Fruit fly (Drosophila melanogaster) whole organism, embryonic: Measurements from ENCODE around the gene CG16719.

ENCODE experiments used
- Abd-B ChIP-seq: fragments of 200-800 bp; sonication (Bioruptor generic); optimal IDR thresholded peaks from 2 replicates; lab custom pipeline; 2018; ENCODE audit warnings: missing biosample characterization, mild to moderate bottlenecking, missing genetic modification characterization, moderate library complexity
- Bteb2 ChIP-seq: fragments of 200-800 bp; sonication (Bioruptor generic); optimal IDR thresholded peaks from 2 replicates; lab custom pipeline; 2016; ENCODE audit warnings: missing biosample characterization, missing genetic modification characterization
- CG10462 ChIP-seq: fragments of 200-800 bp; sonication (Bioruptor generic); optimal IDR thresholded peaks from 2 replicates; lab custom pipeline; 2016; ENCODE audit warnings: missing biosample characterization, missing genetic modification characterization
- CG11504 ChIP-seq: fragments of 200-800 bp; sonication (Bioruptor generic); optimal IDR thresholded peaks from 3 replicates; lab custom pipeline; 2019; ENCODE audit warnings: missing biosample characterization, mild to moderate bottlenecking, missing genetic modification characterization, moderate library complexity
- CG13287 ChIP-seq: fragments of 200-800 bp; sonication (Bioruptor generic); IDR thresholded peaks from 2 replicates; pipeline ENCODE4 v1.3.6; 2022; ENCODE audit warnings: missing biosample characterization, missing genetic modification characterization; ENCODE audit not compliant: partially characterized antibody
- CG13424 ChIP-seq: fragments of 200-800 bp; sonication (Bioruptor generic); optimal IDR thresholded peaks from 2 replicates; lab custom pipeline; 2019; ENCODE audit warnings: missing biosample characterization, mild to moderate bottlenecking, missing genetic modification characterization, moderate library complexity
- CG13775 ChIP-seq: fragments of 200-800 bp; sonication (Bioruptor generic); optimal IDR thresholded peaks from 3 replicates; lab custom pipeline; 2017; ENCODE audit warnings: missing biosample characterization, mild to moderate bottlenecking, missing genetic modification characterization
- CG13894 ChIP-seq: fragments of 200-800 bp; sonication (Bioruptor generic); optimal IDR thresholded peaks from 3 replicates; lab custom pipeline; 2018; ENCODE audit warnings: missing biosample characterization, mild to moderate bottlenecking, missing genetic modification characterization, moderate library complexity
- CG15601 ChIP-seq: fragments of 200-800 bp; sonication (Bioruptor generic); optimal IDR thresholded peaks from 3 replicates; lab custom pipeline; 2019; ENCODE audit warnings: missing biosample characterization, mild to moderate bottlenecking, missing genetic modification characterization, moderate library complexity
- CG17829 ChIP-seq: fragments of 200-800 bp; optimal IDR thresholded peaks from 2 replicates; lab custom pipeline; 2019; ENCODE audit warnings: missing biosample characterization, mild to moderate bottlenecking, missing genetic modification characterization, moderate library complexity
- CG1792 ChIP-seq: fragments of 200-800 bp; sonication (Bioruptor generic); optimal IDR thresholded peaks from 2 replicates; lab custom pipeline; 2016; ENCODE audit warnings: missing biosample characterization, missing genetic modification characterization
- CG18619 ChIP-seq: fragments of 200-800 bp; sonication (Bioruptor generic); optimal IDR thresholded peaks from 3 replicates; lab custom pipeline; 2017; ENCODE audit warnings: missing biosample characterization, mild to moderate bottlenecking, missing genetic modification characterization
- CG32767 ChIP-seq: fragments of 200-800 bp; sonication (Bioruptor generic); IDR thresholded peaks from 2 replicates; pipeline ENCODE4 v1.3.6; 2022; ENCODE audit warnings: missing biosample characterization, missing genetic modification characterization
- CG34224 ChIP-seq: fragments of 200-800 bp; sonication (Bioruptor generic); IDR thresholded peaks from 3 replicates; pipeline ENCODE4 v1.3.6; 2022; ENCODE audit warnings: missing biosample characterization, missing genetic modification characterization; ENCODE audit not compliant: partially characterized antibody
- CG3847 ChIP-seq: fragments of 200-800 bp; sonication (Bioruptor generic); IDR thresholded peaks from 2 replicates; pipeline ENCODE4 v1.3.6; 2022; ENCODE audit warnings: missing biosample characterization, missing genetic modification characterization
- CG4360 ChIP-seq: fragments of 200-800 bp; sonication (Bioruptor generic); IDR thresholded peaks from 2 replicates; pipeline ENCODE4 v1.3.6; 2022; ENCODE audit warnings: missing biosample characterization, missing genetic modification characterization
- CG4404 ChIP-seq: fragments of 200-800 bp; sonication (Bioruptor generic); IDR thresholded peaks from 2 replicates; pipeline ENCODE4 v1.3.6; 2022; ENCODE audit warnings: missing biosample characterization, missing genetic modification characterization
- CG6689 ChIP-seq: fragments of 200-800 bp; sonication (Bioruptor generic); IDR thresholded peaks from 2 replicates; pipeline ENCODE4 v1.3.6; 2022; ENCODE audit warnings: missing biosample characterization, missing genetic modification characterization
- CG8359 ChIP-seq: fragments of 200-800 bp; sonication (Bioruptor generic); optimal IDR thresholded peaks from 2 replicates; lab custom pipeline; 2017; ENCODE audit warnings: missing biosample characterization, mild to moderate bottlenecking, missing genetic modification characterization, borderline replicate concordance
- CG8388 ChIP-seq: fragments of 200-800 bp; sonication (Bioruptor generic); optimal IDR thresholded peaks from 2 replicates; lab custom pipeline; 2019; ENCODE audit warnings: missing biosample characterization, mild to moderate bottlenecking, missing genetic modification characterization, moderate library complexity
- CG8765 ChIP-seq: fragments of 200-800 bp; sonication (Bioruptor generic); IDR thresholded peaks from 2 replicates; pipeline ENCODE4 v1.3.6; 2022; ENCODE audit warnings: missing biosample characterization, missing genetic modification characterization
- CG9797 ChIP-seq: fragments of 200-800 bp; sonication (Bioruptor generic); optimal IDR thresholded peaks from 3 replicates; lab custom pipeline; 2018; ENCODE audit warnings: missing biosample characterization, mild to moderate bottlenecking, missing genetic modification characterization
- Dad ChIP-seq: fragments of 200-800 bp; sonication (Bioruptor generic); optimal IDR thresholded peaks from 3 replicates; lab custom pipeline; 2016; ENCODE audit warnings: missing biosample characterization, missing genetic modification characterization
- Fer1 ChIP-seq: fragments of 200-800 bp; sonication (Bioruptor generic); optimal IDR thresholded peaks from 2 replicates; lab custom pipeline; 2017; ENCODE audit warnings: missing biosample characterization, mild to moderate bottlenecking, missing genetic modification characterization
- Fer3 ChIP-seq: fragments of 200-800 bp; sonication (Bioruptor generic); optimal IDR thresholded peaks from 2 replicates; lab custom pipeline; 2018; ENCODE audit warnings: missing biosample characterization, mild to moderate bottlenecking, missing genetic modification characterization, moderate library complexity
- Gug ChIP-seq: fragments of 200-800 bp; sonication (Bioruptor generic); IDR thresholded peaks from 4 replicates; pipeline ENCODE4 v1.3.6; 2022; ENCODE audit warnings: missing biosample characterization, missing genetic modification characterization
- H2.0 ChIP-seq: fragments of 200-800 bp; sonication (Bioruptor generic); IDR thresholded peaks from 2 replicates; pipeline ENCODE4 v1.3.6; 2022; ENCODE audit warnings: missing biosample characterization, missing genetic modification characterization
- Lhr ChIP-seq: fragments of 200-800 bp; sonication (Bioruptor generic); optimal IDR thresholded peaks from 3 replicates; lab custom pipeline; 2017; ENCODE audit warnings: mild to moderate bottlenecking, missing biosample characterization, missing genetic modification reagents, missing genetic modification characterization
- MBD-R2 ChIP-seq: fragments of 200-800 bp; sonication (Bioruptor generic); IDR thresholded peaks from 2 replicates; pipeline ENCODE4 v1.3.6; 2022; ENCODE audit warnings: missing biosample characterization, missing genetic modification characterization
- Nf-YA ChIP-seq: fragments of 200-800 bp; sonication (Bioruptor generic); IDR thresholded peaks from 2 replicates; pipeline ENCODE4 v1.3.6; 2022; ENCODE audit warnings: missing biosample characterization, missing genetic modification characterization
- Opbp ChIP-seq: fragments of 200-800 bp; sonication (Bioruptor generic); IDR thresholded peaks from 3 replicates; pipeline ENCODE4 v1.3.6; 2022; ENCODE audit warnings: missing biosample characterization, missing genetic modification characterization; ENCODE audit not compliant: partially characterized antibody
- Ptx1 ChIP-seq: fragments of 200-800 bp; sonication (Bioruptor generic); IDR thresholded peaks from 2 replicates; pipeline ENCODE4 v1.3.6; 2022; ENCODE audit warnings: missing biosample characterization, missing genetic modification characterization
- cato ChIP-seq: fragments of 200-800 bp; sonication (Bioruptor generic); optimal IDR thresholded peaks from 2 replicates; lab custom pipeline; 2016; ENCODE audit warnings: missing biosample characterization, missing genetic modification characterization, borderline replicate concordance
- esg ChIP-seq: fragments of 200-800 bp; sonication (Bioruptor generic); conservative IDR thresholded peaks from 2 replicates; pipeline ENCODE4 v1.3.6; 2022; ENCODE audit warnings: missing biosample characterization, missing genetic modification characterization
- eyg ChIP-seq: fragments of 200-800 bp; sonication (Bioruptor generic); optimal IDR thresholded peaks from 3 replicates; lab custom pipeline; 2016; ENCODE audit warnings: missing biosample characterization, missing genetic modification characterization
- fd3F ChIP-seq: fragments of 200-800 bp; sonication (Bioruptor generic); optimal IDR thresholded peaks from 2 replicates; lab custom pipeline; 2018; ENCODE audit warnings: missing biosample characterization, mild to moderate bottlenecking, missing genetic modification characterization, moderate library complexity
- lov ChIP-seq, 2 experiments: fragments of 200-800 bp in 1 of 2; fragments of >200 bp in 1 of 2; sonication (Bioruptor generic) in 1 of 2; IDR thresholded peaks in 1 of 2; optimal IDR thresholded peaks in 1 of 2; 2 replicates in 1 of 2; 3 replicates in 1 of 2; pipeline versions ENCODE4 v1.3.6 to Lab custom; 2017 to 2022; ENCODE audit warnings: missing biosample characterization in 1 of 2, missing genetic modification characterization in 1 of 2
- nom ChIP-seq: fragments of 200-800 bp; sonication (Bioruptor generic); optimal IDR thresholded peaks from 2 replicates; lab custom pipeline; 2017; ENCODE audit warnings: missing biosample characterization, missing genetic modification characterization, mild to moderate bottlenecking, moderate library complexity, missing genetic modification reagents
- odd ChIP-seq: fragments of 200-800 bp; sonication (Bioruptor generic); optimal IDR thresholded peaks from 2 replicates; lab custom pipeline; 2017; ENCODE audit warnings: missing biosample characterization, mild to moderate bottlenecking, missing genetic modification characterization
- pan ChIP-seq, 4 experiments: fragments of >200 bp in 3 of 4; fragments of 200-800 bp in 1 of 4; sonication (Bioruptor generic) in 1 of 4; optimal IDR thresholded peaks in 3 of 4; IDR thresholded peaks in 1 of 4; 2 replicates each; pipeline versions ENCODE4 v1.3.6 to Lab custom; 2017 to 2022; ENCODE audit warnings: missing biosample characterization in 2 of 4, missing genetic modification characterization in 2 of 4, mixed read lengths in 1 of 4
- pho ChIP-seq: fragments of 200-800 bp; sonication (Bioruptor generic); optimal IDR thresholded peaks from 2 replicates; lab custom pipeline; 2016; ENCODE audit warnings: missing biosample characterization, missing genetic modification characterization
- psq ChIP-seq: fragments of 200-800 bp; sonication (Bioruptor generic); optimal IDR thresholded peaks from 2 replicates; lab custom pipeline; 2017; ENCODE audit warnings: missing biosample characterization, missing genetic modification characterization
- ranshi ChIP-seq: fragments of 200-800 bp; sonication (Bioruptor generic); IDR thresholded peaks from 2 replicates; pipeline ENCODE4 v1.3.6; 2022; ENCODE audit warnings: missing biosample characterization, missing genetic modification characterization
- rib ChIP-seq: fragments of 200-800 bp; sonication (Bioruptor generic); IDR thresholded peaks from 2 replicates; pipeline ENCODE4 v1.3.6; 2022; ENCODE audit warnings: missing biosample characterization, missing genetic modification characterization
- slbo ChIP-seq: fragments of 200-800 bp; sonication (Bioruptor generic); IDR thresholded peaks from 2 replicates; pipeline ENCODE4 v1.3.6; 2022; ENCODE audit warnings: missing biosample characterization, missing genetic modification characterization
- sob ChIP-seq: fragments of 200-800 bp; sonication (Bioruptor generic); IDR thresholded peaks from 2 replicates; pipeline ENCODE4 v1.3.6; 2022; ENCODE audit warnings: missing biosample characterization, missing genetic modification characterization
- ssp ChIP-seq: fragments of 200-800 bp; sonication (Bioruptor generic); IDR thresholded peaks from 2 replicates; pipeline ENCODE4 v1.3.6; 2022; ENCODE audit warnings: missing biosample characterization, missing genetic modification characterization
- sug ChIP-seq: fragments of 200-800 bp; optimal IDR thresholded peaks from 2 replicates; lab custom pipeline; 2019; ENCODE audit warnings: missing biosample characterization, mild to moderate bottlenecking, missing genetic modification characterization, moderate library complexity
- wdn ChIP-seq: fragments of 200-800 bp; sonication (Bioruptor generic); IDR thresholded peaks from 2 replicates; pipeline ENCODE4 v1.3.6; 2022; ENCODE audit warnings: missing biosample characterization, missing genetic modification characterization

CG16719 gene

dm6 chr3L:9723108-9723507, 38.1 kb downstream of the CG16719 start, which contains the start of the genes nbs and defl (continued):
- peak; percentile 73 for TF ChIP-seq CG17829
- peak; percentile 54 for TF ChIP-seq Bteb2 (GFP tag; lab: Kevin White, UChicago)
- TF ChIP-seq CG6689 (GFP tag; lab: Robert Waterston, UW): peak; percentile 68
- peak; percentile 82 for TF ChIP-seq CG3847
- TF ChIP-seq CG13424: peak; percentile 81
- TF ChIP-seq CG13894 (tag; lab: Kevin White, UChicago): no peak
- TF ChIP-seq Abd-B (GFP tag; lab: Kevin White, UChicago): peak; percentile 58
- no peak for TF ChIP-seq Nf-YA (GFP tag; lab: Robert Waterston, UW)
- TF ChIP-seq sob (GFP tag; lab: Robert Waterston, UW): peak; percentile 87
- no peak for TF ChIP-seq eyg (GFP tag; lab: Kevin White, UChicago)
- no peak for TF ChIP-seq CG4360
- no peak for TF ChIP-seq pan (optimal IDR thresholded peaks at IDR 0.05; lab: Kevin White, UChicago)
- TF ChIP-seq pan (GFP tag; optimal IDR thresholded peaks at IDR 0.05 in 1 of 2, IDR thresholded peaks at IDR 0.05 in 1 of 2): peak in 1 of 2 experiments; percentile 79
- TF ChIP-seq CG13775 (GFP tag; lab: Kevin White, UChicago): peak; percentile 39
- TF ChIP-seq cato: peak; percentile 47
- TF ChIP-seq CG32767 (GFP tag; lab: Robert Waterston, UW): peak; percentile 53; the same call in 1 of the 2 replicates
- peak; percentile 56 for TF ChIP-seq Dad (GFP tag; lab: Kevin White, UChicago)
- peak; percentile 51; the same call in 1 of the 2 replicates for TF ChIP-seq H2.0 (GFP tag; lab: Robert Waterston, UW)
- TF ChIP-seq rib (GFP tag; lab: Robert Waterston, UW): peak; percentile 71
- TF ChIP-seq Lhr (GFP tag; lab: Kevin White, UChicago): no peak
- TF ChIP-seq CG9797 (GFP tag; lab: Kevin White, UChicago): peak; percentile 57
- TF ChIP-seq CG15601 (tag; lab: Kevin White, UChicago): no peak
- TF ChIP-seq ranshi (GFP tag; lab: Robert Waterston, UW): peak; percentile 71
- peak; percentile 69 for TF ChIP-seq CG4404 (GFP tag; lab: Robert Waterston, UW)
- TF ChIP-seq odd: no peak
- peak; percentile 92 for TF ChIP-seq MBD-R2 (GFP tag; lab: Robert Waterston, UW)
- peak; percentile 23 for TF ChIP-seq psq (GFP tag; lab: Kevin White, UChicago)
- TF ChIP-seq lov (optimal IDR thresholded peaks at IDR 0.05; lab: Kevin White, UChicago): no peak
- 0 out of 3 replicates have a peak, but pooled peaks have one; percentile 20 for TF ChIP-seq lov (GFP tag; IDR thresholded peaks at IDR 0.05; lab: Robert Waterston, UW)
- peak; percentile 7 for TF ChIP-seq CG1792 (GFP tag; lab: Kevin White, UChicago)
- TF ChIP-seq CG11504 (tag; lab: Kevin White, UChicago): no peak
- no peak for TF ChIP-seq CG18619 (GFP tag; lab: Kevin White, UChicago)
- peak; percentile 74 for TF ChIP-seq CG13287
- no peak for TF ChIP-seq nom
- peak; percentile 74 for TF ChIP-seq sug (tag; lab: Kevin White, UChicago)
- peak; percentile 61; the same call in 3 of the 4 replicates for TF ChIP-seq Gug (GFP tag; lab: Robert Waterston, UW)
- TF ChIP-seq wdn (GFP tag; lab: Robert Waterston, UW): 0 out of 2 replicates have a peak, but pooled peaks have one; percentile 15
- TF ChIP-seq Fer1 (GFP tag; lab: Kevin White, UChicago): peak; percentile 67
- TF ChIP-seq Ptx1 (GFP tag; lab: Robert Waterston, UW): peak; percentile 88
- TF ChIP-seq slbo: peak; percentile 83
- TF ChIP-seq CG8359 (GFP tag; lab: Kevin White, UChicago): no peak
- peak; percentile 49 for TF ChIP-seq fd3F (GFP tag; lab: Kevin White, UChicago)
- peak; percentile 80 for TF ChIP-seq pho
- peak; percentile 66 for TF ChIP-seq Fer3 (tag; lab: Kevin White, UChicago)
- TF ChIP-seq ssp (GFP tag; lab: Robert Waterston, UW): peak; percentile 70
- TF ChIP-seq CG8388 (GFP tag; lab: Kevin White, UChicago): peak; percentile 23
- TF ChIP-seq CG10462 (GFP tag; lab: Kevin White, UChicago): peak; percentile 9
- peak; percentile 42; the same call in 1 of the 3 replicates for TF ChIP-seq Opbp
- peak; percentile 65 for TF ChIP-seq CG8765 (GFP tag; lab: Robert Waterston, UW)
- peak; percentile 54 for TF ChIP-seq esg (GFP tag; lab: Robert Waterston, UW)
- TF ChIP-seq CG34224 (GFP tag; lab: Robert Waterston, UW): no peak
